Fruit fly (Drosophila melanogaster): ENCODE data around the gene CG17991.

Gene CG17991

dm6 chr3R:27279478-27279877 is 38.4 kb downstream of the CG17991 start:
- TF ChIP-seq CG32121 (GFP tag; IDR thresholded peaks at IDR 0.05) = no peak
- no peak for TF ChIP-seq CG9948 (tag; optimal IDR thresholded peaks at IDR 0.05)
- TF ChIP-seq CG14655 (GFP tag; optimal IDR thresholded peaks at IDR 0.05) = no peak
- TF ChIP-seq Snoo (tag; optimal IDR thresholded peaks at IDR 0.05) = no peak
- no peak for TF ChIP-seq D1 (tag; optimal IDR thresholded peaks at IDR 0.05)
- peak; percentile 75 for TF ChIP-seq CG12605 (GFP tag; IDR thresholded peaks at IDR 0.05)
- TF ChIP-seq CG17806 (tag; optimal IDR thresholded peaks at IDR 0.05) = no peak
- no peak for TF ChIP-seq rn (GFP tag; IDR thresholded peaks at IDR 0.05)

dm6 chr3R:27281022-27281810 is 40.1 kb downstream of the CG17991 start:
- peak; percentile 98 for TF ChIP-seq CG17806 (tag; optimal IDR thresholded peaks at IDR 0.05)
- TF ChIP-seq Snoo (tag; optimal IDR thresholded peaks at IDR 0.05) = peak; percentile 96
- no peak for TF ChIP-seq D1 (tag; optimal IDR thresholded peaks at IDR 0.05)
- TF ChIP-seq CG9948 (tag; optimal IDR thresholded peaks at IDR 0.05) = peak; percentile 97
- TF ChIP-seq rn (GFP tag; IDR thresholded peaks at IDR 0.05) = peak; percentile 94
- TF ChIP-seq CG15710 (tag; optimal IDR thresholded peaks at IDR 0.05) = peak; percentile 96
- TF ChIP-seq CG12605 (GFP tag; IDR thresholded peaks at IDR 0.05) = peak; percentile 97
- TF ChIP-seq CG8301 (tag; optimal IDR thresholded peaks at IDR 0.05) = peak; percentile 97
- peak; percentile 99 for TF ChIP-seq fd96Ca (GFP tag; IDR thresholded peaks at IDR 0.05)
- peak; percentile 98 for TF ChIP-seq Pif1B (GFP tag; optimal IDR thresholded peaks at IDR 0.05)
- TF ChIP-seq CG34367 (tag; optimal IDR thresholded peaks at IDR 0.05) = peak; percentile 98
- TF ChIP-seq CG8159 (tag; optimal IDR thresholded peaks at IDR 0.05) = peak; percentile 97
- TF ChIP-seq EcR (GFP tag; optimal IDR thresholded peaks at IDR 0.05) = peak; percentile 36
- TF ChIP-seq CG4496 (GFP tag; IDR thresholded peaks at IDR 0.05) = peak; percentile 99
- TF ChIP-seq gl (tag; optimal IDR thresholded peaks at IDR 0.05) = peak; percentile 94
- TF ChIP-seq Pif1A (GFP tag; optimal IDR thresholded peaks at IDR 0.05) = peak; percentile 98
- TF ChIP-seq CG32121 (GFP tag; IDR thresholded peaks at IDR 0.05) = peak; percentile 97
- peak; percentile 98 for TF ChIP-seq Ets98B (GFP tag; IDR thresholded peaks at IDR 0.05)
- TF ChIP-seq CG10348 (GFP tag; IDR thresholded peaks at IDR 0.05) = peak; percentile 96
- peak; percentile 97 for TF ChIP-seq CG14655 (GFP tag; optimal IDR thresholded peaks at IDR 0.05)
- peak; percentile 92 for TF ChIP-seq CG13204 (GFP tag; optimal IDR thresholded peaks at IDR 0.05)

dm6 chr3R:27281811-27282131 is 40.7 kb downstream of the CG17991 start:
- TF ChIP-seq CG15710 (tag; optimal IDR thresholded peaks at IDR 0.05) (no peak), CG4496 (GFP tag; IDR thresholded peaks at IDR 0.05) (no peak), EcR (GFP tag; optimal IDR thresholded peaks at IDR 0.05) (no peak), rn (GFP tag; IDR thresholded peaks at IDR 0.05) (no peak)

- TF ChIP-seq CG10348 (GFP tag; IDR thresholded peaks at IDR 0.05) (no peak), CG14655 (GFP tag; optimal IDR thresholded peaks at IDR 0.05) (peak; percentile 61), D1 (tag; optimal IDR thresholded peaks at IDR 0.05) (no peak), gl (tag; optimal IDR thresholded peaks at IDR 0.05) (no peak), Ets98B (GFP tag; IDR thresholded peaks at IDR 0.05) (peak; percentile 41), Snoo (tag; optimal IDR thresholded peaks at IDR 0.05) (peak; percentile 19), CG12605 (GFP tag; IDR thresholded peaks at IDR 0.05) (no peak), Pif1A (GFP tag; optimal IDR thresholded peaks at IDR 0.05) (peak; percentile 71), CG9948 (tag; optimal IDR thresholded peaks at IDR 0.05) (peak; percentile 53), CG15710 (tag; optimal IDR thresholded peaks at IDR 0.05) (peak; percentile 58), CG4496 (GFP tag; IDR thresholded peaks at IDR 0.05) (0 out of 3 replicates have a peak, but pooled peaks have one; percentile 35), CG32121 (GFP tag; IDR thresholded peaks at IDR 0.05) (peak; percentile 61; the same call in 1 of the 2 replicates), CG8159 (tag; optimal IDR thresholded peaks at IDR 0.05) (peak; percentile 56), CG8301 (tag; optimal IDR thresholded peaks at IDR 0.05) (peak; percentile 50), CG17806 (tag; optimal IDR thresholded peaks at IDR 0.05) (peak; percentile 36), CG13204 (GFP tag; optimal IDR thresholded peaks at IDR 0.05) (no peak), rn (GFP tag; IDR thresholded peaks at IDR 0.05) (no peak), Pif1B (GFP tag; optimal IDR thresholded peaks at IDR 0.05) (peak; percentile 32), CG34367 (tag; optimal IDR thresholded peaks at IDR 0.05) (peak; percentile 26), fd96Ca (GFP tag; IDR thresholded peaks at IDR 0.05) (peak; percentile 67), EcR (GFP tag; optimal IDR thresholded peaks at IDR 0.05) (no peak)
Observed at dm6 chr3R:27282286-27282685, 41.2 kb downstream of the CG17991 start, which contains the start of gene mrt. Gene mrt (minus strand): TSS chr3R:27282661.

- TF ChIP-seq CG4496 (GFP tag; IDR thresholded peaks at IDR 0.05) (no peak), CG10348 (GFP tag; IDR thresholded peaks at IDR 0.05) (no peak), D1 (tag; optimal IDR thresholded peaks at IDR 0.05) (no peak), Snoo (tag; optimal IDR thresholded peaks at IDR 0.05) (no peak)
Observed at dm6 chr3R:27283645-27284044, 42.6 kb downstream of the CG17991 start, which contains the start of gene CG3368. Gene CG3368 (plus strand): TSS chr3R:27283780.

Data from whole organism, pupa.